Fruit fly (Drosophila melanogaster) Kc167 (cell line): ENCODE data around the gene Mur18B.

Source experiments
- Myc ChIP-seq: fragments of >200 bp; optimal IDR thresholded peaks from 2 replicates; lab custom pipeline; 2017; ENCODE audit warnings: missing external identifiers
- Sin3A ChIP-seq: fragments of >200 bp; optimal IDR thresholded peaks from 2 replicates; lab custom pipeline; 2018; ENCODE audit warnings: missing external identifiers
- h ChIP-seq: fragments of >200 bp; optimal IDR thresholded peaks from 3 replicates; lab custom pipeline; 2018; ENCODE audit warnings: missing external identifiers
- insv ChIP-seq: fragments of >200 bp; optimal IDR thresholded peaks from 3 replicates; lab custom pipeline; 2018; ENCODE audit warnings: missing external identifiers
- psq ChIP-seq: fragments of >200 bp; optimal IDR thresholded peaks from 2 replicates; lab custom pipeline; 2017; ENCODE audit warnings: missing external identifiers
- ttk ChIP-seq: sonication (Bioruptor generic); optimal IDR thresholded peaks from 2 replicates; lab custom pipeline; 2017; ENCODE audit warnings: missing external identifiers

Mur18B gene

dm6 chrX:19174850-19175571, 38.0 kb upstream of the Mur18B start, which contains the start of gene CG33939:
Gene CG33939, minus strand, starts transcription at chrX:19174900.
- TF ChIP-seq psq (lab: Kevin White, UChicago) (no peak), Myc (lab: Kevin White, UChicago) (no peak), Sin3A (lab: Kevin White, UChicago) (no peak), insv (lab: Kevin White, UChicago) (no peak), ttk (lab: Kevin White, UChicago) (no peak), h (no peak)

DNA sequence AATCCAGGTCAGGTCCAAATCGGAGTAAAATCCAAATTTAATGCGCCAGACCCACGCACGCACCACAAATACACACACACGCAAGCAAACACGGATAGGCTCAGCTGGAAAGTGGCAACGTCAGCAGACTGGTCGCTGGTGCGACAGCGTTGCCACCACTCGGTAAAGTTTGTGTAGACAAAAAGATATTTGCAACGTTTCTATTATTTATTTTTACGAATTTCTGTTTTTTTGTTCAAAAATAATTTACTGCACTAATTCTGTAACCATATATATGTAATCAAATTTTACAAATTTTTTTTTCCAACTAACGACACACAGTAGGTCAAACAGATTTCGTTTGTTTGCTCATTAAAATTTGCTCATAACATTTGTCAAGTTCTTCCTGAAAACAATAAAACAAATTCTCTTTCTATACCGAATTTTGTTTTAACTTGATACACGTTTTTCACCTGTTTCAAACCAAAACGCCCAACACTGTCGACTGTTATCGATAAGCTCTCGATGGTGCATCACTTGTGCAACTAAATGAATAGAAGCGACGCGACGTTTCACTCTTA, 33.3 kb upstream of the Mur18B start, which contains the start of the genes CG7556 and CG7453:
TSS of gene CG7556 (minus strand) at position 135 of the 560 bp plus-strand sequence.
TSS of gene CG7453 (plus strand) at position 478 of the 560 bp plus-strand sequence.
- TF ChIP-seq Myc (lab: Kevin White, UChicago) = no peak
- no peak for TF ChIP-seq insv (lab: Kevin White, UChicago)
- no peak for TF ChIP-seq psq (lab: Kevin White, UChicago)
- no peak for TF ChIP-seq ttk (lab: Kevin White, UChicago)
- no peak for TF ChIP-seq Sin3A (lab: Kevin White, UChicago)
- TF ChIP-seq h = no peak

- TF ChIP-seq ttk (lab: Kevin White, UChicago) (no peak), Sin3A (lab: Kevin White, UChicago) (no peak), psq (lab: Kevin White, UChicago) (no peak), Myc (lab: Kevin White, UChicago) (no peak), insv (lab: Kevin White, UChicago) (no peak), h (no peak)
These were observed 29.9 kb upstream of the Mur18B start, which contains the start of gene CG33253 for dm6 chrX:19183121-19183520. Gene CG33253, plus strand, starts transcription at chrX:19183421.

- no peak for TF ChIP-seq Sin3A (lab: Kevin White, UChicago)
- TF ChIP-seq ttk (lab: Kevin White, UChicago) = no peak
- TF ChIP-seq Myc (lab: Kevin White, UChicago) = no peak
- no peak for TF ChIP-seq h
- TF ChIP-seq insv (lab: Kevin White, UChicago) = no peak
- no peak for TF ChIP-seq psq (lab: Kevin White, UChicago)
These were observed 25.4 kb upstream of the Mur18B start, which contains the start of gene Mec2 for dm6 chrX:19187624-19188085. Gene Mec2, plus strand, starts transcription at chrX:19188035.

DNA sequence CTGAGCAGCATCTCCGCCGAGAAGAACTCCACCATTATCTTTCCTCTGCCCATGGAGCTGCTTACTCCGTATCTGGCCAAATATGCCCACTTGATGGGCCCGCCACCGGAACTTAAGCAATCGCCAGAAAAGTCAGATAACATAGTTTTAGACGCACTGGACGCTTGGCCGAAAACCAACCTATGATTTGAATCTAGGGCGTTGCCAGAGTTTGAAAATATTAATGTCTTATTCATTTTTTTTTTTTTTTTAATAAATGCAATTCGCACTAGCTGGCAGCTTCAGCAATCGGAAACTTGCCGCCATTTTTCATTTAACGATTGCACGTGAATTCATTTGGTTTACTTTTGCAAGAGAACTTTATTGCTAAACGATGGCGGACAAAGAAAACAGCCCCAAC, 23.2 kb upstream of the Mur18B start, which contains the start of gene HP1D3csd:
TSS of gene HP1D3csd (plus strand) at position 312 of the 400 bp plus-strand sequence.
- TF ChIP-seq Myc (lab: Kevin White, UChicago) (no peak), insv (lab: Kevin White, UChicago) (no peak), ttk (lab: Kevin White, UChicago) (no peak)

dm6 chrX:19191050-19191449, 22.0 kb upstream of the Mur18B start:
- no peak for TF ChIP-seq insv (lab: Kevin White, UChicago)
- no peak for TF ChIP-seq Sin3A (lab: Kevin White, UChicago)
- no peak for TF ChIP-seq psq (lab: Kevin White, UChicago)
- TF ChIP-seq h = no peak
- TF ChIP-seq ttk (lab: Kevin White, UChicago) = no peak
- no peak for TF ChIP-seq Myc (lab: Kevin White, UChicago)

dm6 chrX:19191597-19191996, 21.5 kb upstream of the Mur18B start:
- TF ChIP-seq Myc (lab: Kevin White, UChicago) (no peak), psq (lab: Kevin White, UChicago) (no peak), Sin3A (lab: Kevin White, UChicago) (no peak), ttk (lab: Kevin White, UChicago) (no peak), h (no peak), insv (lab: Kevin White, UChicago) (no peak)

dm6 chrX:19193336-19193735, 19.7 kb upstream of the Mur18B start, which contains the start of the genes CG7914 and CG14194:
Gene CG7914, minus strand, starts transcription at chrX:19193448.
Gene CG14194, plus strand, starts transcription at chrX:19193555.
- TF ChIP-seq ttk (lab: Kevin White, UChicago) (no peak), Sin3A (lab: Kevin White, UChicago) (no peak), Myc (lab: Kevin White, UChicago) (no peak), h (no peak), insv (lab: Kevin White, UChicago) (no peak), psq (lab: Kevin White, UChicago) (no peak)

- TF ChIP-seq psq (lab: Kevin White, UChicago) (no peak), insv (lab: Kevin White, UChicago) (no peak), h (no peak)
These were observed 11.4 kb upstream of the Mur18B start, which contains the start of gene CG7990 for dm6 chrX:19201630-19202029. Gene CG7990, minus strand, starts transcription at chrX:19201979.

DNA sequence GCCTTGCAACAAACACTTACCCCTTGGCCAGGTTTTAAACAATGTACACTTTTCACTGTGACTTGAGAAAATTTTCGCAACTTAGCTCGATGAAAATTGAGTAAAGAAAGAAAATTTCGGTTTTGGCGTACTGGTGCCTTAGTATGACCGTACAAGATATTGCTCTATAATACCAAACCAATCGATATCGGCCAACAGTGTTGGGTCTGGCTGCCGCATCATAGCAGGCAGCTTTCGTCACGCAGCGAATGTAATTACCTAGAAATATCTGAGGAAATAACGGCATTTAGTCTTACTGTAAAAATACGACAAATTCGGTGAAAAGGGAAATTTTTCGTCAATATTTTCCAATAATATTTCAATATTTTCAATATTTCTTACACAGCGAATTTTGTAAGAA, 5.0 kb upstream of the Mur18B start, which contains the start of gene Ulp1:
TSS of gene Ulp1 (minus strand) at position 174 of the 400 bp plus-strand sequence.
- TF ChIP-seq psq (lab: Kevin White, UChicago) = no peak

DNA sequence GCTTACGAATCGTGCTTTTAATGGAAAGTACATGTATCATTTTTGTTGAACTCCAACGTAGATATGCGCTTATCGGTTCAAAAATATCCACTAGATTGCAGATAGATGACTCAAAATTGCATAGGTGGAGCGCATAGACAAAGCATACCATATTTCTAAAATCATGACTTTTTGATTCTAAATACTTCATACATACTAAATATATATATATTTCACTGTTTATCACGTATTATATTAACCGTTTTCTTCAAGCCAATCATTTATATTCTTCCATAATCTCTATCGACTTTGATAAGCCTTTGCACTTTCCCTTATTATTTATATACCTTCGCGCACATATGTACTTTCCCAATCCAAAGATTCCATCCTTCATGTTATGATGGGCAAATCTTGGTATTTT, 1.1 kb upstream of the Mur18B start, which contains the start of gene CG14195:
TSS of gene CG14195 (minus strand) at position 101 of the 400 bp plus-strand sequence.
- TF ChIP-seq h (no peak), Myc (lab: Kevin White, UChicago) (no peak), psq (lab: Kevin White, UChicago) (no peak), Sin3A (lab: Kevin White, UChicago) (no peak), insv (lab: Kevin White, UChicago) (no peak), ttk (lab: Kevin White, UChicago) (no peak)
